Fruit fly (Drosophila melanogaster) whole organism, prepupa: ENCODE measurements around the gene Eig71Ei.

Experiments
- CG3032 ChIP-seq: fragments of 200-800 bp; optimal IDR thresholded peaks from 2 replicates; lab custom pipeline; 2019; ENCODE audit warnings: missing biosample characterization, mild to moderate bottlenecking, missing genetic modification characterization, moderate library complexity
- CG6276 ChIP-seq: fragments of 200-800 bp; sonication (Bioruptor generic); optimal IDR thresholded peaks from 2 replicates; lab custom pipeline; 2017; ENCODE audit warnings: missing biosample characterization, mild to moderate bottlenecking, missing genetic modification characterization
- CG6792 ChIP-seq: fragments of 200-800 bp; sonication (Bioruptor generic); optimal IDR thresholded peaks from 3 replicates; lab custom pipeline; 2016; ENCODE audit warnings: missing biosample characterization, missing genetic modification characterization
- Eip78C ChIP-seq: fragments of 200-800 bp; sonication (Bioruptor generic); peaks from one replicate; lab custom pipeline; 2016; ENCODE audit warnings: missing biosample characterization, missing genetic modification characterization
- Hr39 ChIP-seq: fragments of 200-800 bp; sonication (Bioruptor generic); optimal IDR thresholded peaks from 2 replicates; lab custom pipeline; 2016; ENCODE audit warnings: missing biosample characterization, missing genetic modification characterization
- Lpt ChIP-seq: fragments of 200-800 bp; sonication (Bioruptor generic); optimal IDR thresholded peaks from 3 replicates; lab custom pipeline; 2016; ENCODE audit warnings: missing biosample characterization, missing genetic modification characterization
- OdsH ChIP-seq: fragments of 200-800 bp; sonication (Bioruptor generic); optimal IDR thresholded peaks from 3 replicates; lab custom pipeline; 2016; ENCODE audit warnings: missing biosample characterization, missing genetic modification characterization
- lz ChIP-seq: fragments of 200-800 bp; sonication (Bioruptor generic); optimal IDR thresholded peaks from 3 replicates; lab custom pipeline; 2016; ENCODE audit warnings: missing biosample characterization, missing genetic modification characterization
- spab ChIP-seq: fragments of 200-800 bp; sonication (Bioruptor generic); optimal IDR thresholded peaks from 2 replicates; lab custom pipeline; 2017; ENCODE audit warnings: missing biosample characterization, mild to moderate bottlenecking, missing genetic modification characterization, missing genetic modification reagents

DNA sequence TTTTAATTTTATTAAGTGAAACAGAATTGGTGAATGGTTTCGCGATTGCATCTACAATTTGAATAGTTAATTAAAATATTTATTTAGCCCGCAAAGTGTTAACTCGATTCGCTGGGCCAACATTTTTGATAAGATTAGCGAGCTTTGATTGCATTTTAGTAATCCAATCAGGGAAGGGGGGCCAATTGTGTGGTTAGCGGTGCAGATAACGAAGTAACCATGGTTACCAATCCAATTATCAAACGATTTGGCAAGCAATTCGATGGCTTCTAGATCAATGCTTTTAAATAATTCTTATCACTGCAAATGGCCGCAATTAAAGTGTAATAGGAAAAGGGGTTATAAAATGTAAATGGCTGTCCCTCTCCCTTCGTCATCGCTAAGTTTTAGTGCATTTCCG, 32.9 kb downstream of the Eig71Ei start:
- TF ChIP-seq Lpt (GFP tag; lab: Kevin White, UChicago) (no peak), CG3032 (tag; lab: Kevin White, UChicago) (no peak), spab (GFP tag; lab: Kevin White, UChicago) (no peak), Hr39 (GFP tag; lab: Kevin White, UChicago) (no peak), OdsH (GFP tag; lab: Kevin White, UChicago) (no peak), lz (GFP tag; lab: Kevin White, UChicago) (no peak), CG6792 (GFP tag; lab: Kevin White, UChicago) (no peak), CG6276 (GFP tag; lab: Kevin White, UChicago) (no peak), Eip78C (GFP tag; lab: Kevin White, UChicago) (no peak)
